Fruit fly (Drosophila melanogaster): ENCODE results near the gene kst.

The kst gene

dm6 chr3L:3338882-3339590 lies 2.4 kb downstream of the kst start (continued):
- peak; percentile 25 for TF ChIP-seq gem (tag; optimal IDR thresholded peaks at IDR 0.05)
- no peak for TF ChIP-seq rib (GFP tag; IDR thresholded peaks at IDR 0.05)
- TF ChIP-seq Neu2 (GFP tag; optimal IDR thresholded peaks at IDR 0.05; ENCODE audit: borderline replicate concordance) = peak; percentile 88
- TF ChIP-seq croc (GFP tag; conservative IDR thresholded peaks at IDR 0.05) = peak; percentile 23; the same call in 1 of the 3 replicates
- peak in 1 of 3 experiments; percentile 13 for TF ChIP-seq lola (GFP tag; optimal IDR thresholded peaks at IDR 0.05)
- TF ChIP-seq fd96Cb (tag; optimal IDR thresholded peaks at IDR 0.05) = peak; percentile 2
- no peak for TF ChIP-seq sima (GFP tag; optimal IDR thresholded peaks at IDR 0.05)
- no peak for TF ChIP-seq vfl (GFP tag; optimal IDR thresholded peaks at IDR 0.05)
- TF ChIP-seq zen (tag; optimal IDR thresholded peaks at IDR 0.05) = peak; percentile 47
- peak; percentile 48 for TF ChIP-seq CG18262 (tag; optimal IDR thresholded peaks at IDR 0.05)
- TF ChIP-seq cad (GFP tag; optimal IDR thresholded peaks at IDR 0.05) = peak; percentile 48
- TF ChIP-seq MTF-1 (GFP tag; optimal IDR thresholded peaks at IDR 0.05; ENCODE audit: borderline replicate concordance) = no peak
- TF ChIP-seq CG2199 (GFP tag; IDR thresholded peaks at IDR 0.05) = 0 out of 3 replicates have a peak, but pooled peaks have one; percentile 41
- peak; percentile 28 for TF ChIP-seq CG8388 (GFP tag; optimal IDR thresholded peaks at IDR 0.05)
- TF ChIP-seq fru (optimal IDR thresholded peaks at IDR 0.05) = no peak
- TF ChIP-seq CG6654 (GFP tag; optimal IDR thresholded peaks at IDR 0.05) = peak; percentile 93
- no peak for TF ChIP-seq Ravus (GFP tag; IDR thresholded peaks at IDR 0.05)
- peak; percentile 75 for TF ChIP-seq Drgx (GFP tag; IDR thresholded peaks at IDR 0.05)
- peak; percentile 6 for TF ChIP-seq PHDP (tag; optimal IDR thresholded peaks at IDR 0.05)
- peak; percentile 38 for TF ChIP-seq nmo (GFP tag; optimal IDR thresholded peaks at IDR 0.05)
- 0 out of 3 replicates have a peak, but pooled peaks have one; percentile 24 for TF ChIP-seq ase (GFP tag; IDR thresholded peaks at IDR 0.05)
- peak; percentile 39 for TF ChIP-seq Ssrp (tag; optimal IDR thresholded peaks at IDR 0.05)
- TF ChIP-seq CG2678 (tag; optimal IDR thresholded peaks at IDR 0.05) = no peak
- TF ChIP-seq phol (tag; optimal IDR thresholded peaks at IDR 0.05) = peak; percentile 33
- TF ChIP-seq Sox102F (GFP tag; optimal IDR thresholded peaks at IDR 0.05) = peak; percentile 9
- peak; percentile 27 for TF ChIP-seq CG6254 (GFP tag; optimal IDR thresholded peaks at IDR 0.05)
- TF ChIP-seq insv (GFP tag; optimal IDR thresholded peaks at IDR 0.05) = peak; percentile 97 to 99
- peak; percentile 16 for TF ChIP-seq nom (GFP tag; optimal IDR thresholded peaks at IDR 0.05)
- TF ChIP-seq CG4360 (GFP tag; IDR thresholded peaks at IDR 0.05) = peak; percentile 92
- peak; percentile 71 for TF ChIP-seq sens (GFP tag)
- no peak for TF ChIP-seq fd102C (GFP tag; optimal IDR thresholded peaks at IDR 0.05)
- TF ChIP-seq CG10979 (tag; optimal IDR thresholded peaks at IDR 0.05) = peak; percentile 36
- no peak for TF ChIP-seq Dfd (GFP tag; optimal IDR thresholded peaks at IDR 0.05)

- no peak for TF ChIP-seq Oaz (GFP tag; IDR thresholded peaks at IDR 0.05)
- TF ChIP-seq CG18764 (GFP tag; optimal IDR thresholded peaks at IDR 0.05) = no peak
- no peak for TF ChIP-seq ssp (GFP tag; IDR thresholded peaks at IDR 0.05)
- TF ChIP-seq BEAF-32 (GFP tag; optimal IDR thresholded peaks at IDR 0.05) = no peak
- no peak for TF ChIP-seq Six4 (GFP tag; optimal IDR thresholded peaks at IDR 0.05)
- TF ChIP-seq Abd-B (GFP tag; optimal IDR thresholded peaks at IDR 0.05) = no peak
- TF ChIP-seq Dek (tag; optimal IDR thresholded peaks at IDR 0.05) = no peak
- no peak for TF ChIP-seq HLHmδ (GFP tag; optimal IDR thresholded peaks at IDR 0.05)
- no peak for TF ChIP-seq bab2 (GFP tag; optimal IDR thresholded peaks at IDR 0.05)
- TF ChIP-seq nau (GFP tag; optimal IDR thresholded peaks at IDR 0.05) = no peak
- no peak for TF ChIP-seq Dp (GFP tag; optimal IDR thresholded peaks at IDR 0.05)
- no peak for TF ChIP-seq HmgZ (tag; optimal IDR thresholded peaks at IDR 0.05)
- no peak for TF ChIP-seq CG9727 (GFP tag; optimal IDR thresholded peaks at IDR 0.05)
- TF ChIP-seq CG10431 (GFP tag; optimal IDR thresholded peaks at IDR 0.05) = no peak
- no peak for TF ChIP-seq Tbp (GFP tag; optimal IDR thresholded peaks at IDR 0.05)
- no peak for TF ChIP-seq CG6791 (GFP tag; IDR thresholded peaks at IDR 0.05; ENCODE audit: partially characterized antibody)
- no peak for TF ChIP-seq CG12219 (GFP tag; optimal IDR thresholded peaks at IDR 0.05)
Measured at dm6 chr3L:3339695-3340226, 3.1 kb downstream of the kst start.
